Worm (Caenorhabditis elegans) whole organism, mixed stage, embryonic: ENCODE results near the gene acr-20.

Experiments used
- M03D4.4 ChIP-seq: sonication (generic microtip); optimal IDR thresholded peaks from 2 replicates; lab custom pipeline; 2017; ENCODE audit warnings: mild to moderate bottlenecking, missing genetic modification characterization, missing compliant biosample characterization
- bed-3 ChIP-seq: fragments of 200-800 bp; sonication (Bioruptor generic); optimal IDR thresholded peaks from 3 replicates; lab custom pipeline; 2018; ENCODE audit warnings: mild to moderate bottlenecking, missing genetic modification characterization, moderate library complexity, missing compliant biosample characterization
- blmp-1 ChIP-seq: fragments of 150-350 bp; optimal IDR thresholded peaks from 2 replicates; lab custom pipeline; 2014; ENCODE audit warnings: missing biosample characterization, missing genetic modification characterization
- ceh-39 ChIP-seq: fragments of 150-350 bp; optimal IDR thresholded peaks from 2 replicates; lab custom pipeline; 2014; ENCODE audit warnings: missing biosample characterization, missing genetic modification characterization
- ceh-43 ChIP-seq: fragments of 200-800 bp; sonication (Bioruptor generic); optimal IDR thresholded peaks from 2 replicates; lab custom pipeline; 2018; ENCODE audit warnings: mild to moderate bottlenecking, missing genetic modification characterization, moderate library complexity, missing compliant biosample characterization
- ceh-83 ChIP-seq: fragments of 200-800 bp; sonication (Bioruptor generic); optimal IDR thresholded peaks from 2 replicates; lab custom pipeline; 2018; ENCODE audit warnings: mild to moderate bottlenecking, missing genetic modification characterization, missing compliant biosample characterization
- ces-1 ChIP-seq: fragments of 150-350 bp; optimal IDR thresholded peaks from 2 replicates; lab custom pipeline; 2014; ENCODE audit warnings: missing biosample characterization, missing genetic modification reagents, missing genetic modification characterization
- cnd-1 ChIP-seq: fragments of 200-800 bp; sonication (Bioruptor generic); optimal IDR thresholded peaks from 2 replicates; lab custom pipeline; 2018; ENCODE audit warnings: mild to moderate bottlenecking, missing genetic modification characterization, missing compliant biosample characterization
- drap-1 ChIP-seq: fragments of 200-800 bp; sonication (Bioruptor generic); optimal IDR thresholded peaks from 3 replicates; lab custom pipeline; 2018; ENCODE audit warnings: mild to moderate bottlenecking, missing genetic modification characterization, missing compliant biosample characterization
- elt-1 ChIP-seq: sonication (generic microtip); optimal IDR thresholded peaks from 2 replicates; lab custom pipeline; 2017; ENCODE audit warnings: missing genetic modification characterization, mild to moderate bottlenecking, missing compliant biosample characterization, antibody characterized with exemption, moderate library complexity, borderline replicate concordance; ENCODE audit not compliant: insufficient read depth
- elt-3 ChIP-seq: fragments of 150-350 bp; optimal IDR thresholded peaks from 2 replicates; lab custom pipeline; 2014; ENCODE audit warnings: missing biosample characterization, missing genetic modification characterization
- flh-1 ChIP-seq: fragments of 200-800 bp; sonication (Bioruptor generic); optimal IDR thresholded peaks from 2 replicates; lab custom pipeline; 2018; ENCODE audit warnings: mild to moderate bottlenecking, missing genetic modification characterization, moderate library complexity, missing compliant biosample characterization
- ham-2 ChIP-seq: fragments of 200-800 bp; sonication (Bioruptor generic); optimal IDR thresholded peaks from 2 replicates; lab custom pipeline; 2018; ENCODE audit warnings: mild to moderate bottlenecking, missing genetic modification characterization, missing compliant biosample characterization
- hlh-1 ChIP-seq: fragments of 150-350 bp; optimal IDR thresholded peaks from 2 replicates; lab custom pipeline; 2014; ENCODE audit warnings: missing biosample characterization, missing genetic modification reagents, missing genetic modification characterization
- lin-13 ChIP-seq: fragments of 150-350 bp; optimal IDR thresholded peaks from 2 replicates; lab custom pipeline; 2014; ENCODE audit warnings: missing biosample characterization, missing genetic modification characterization
- lin-32 ChIP-seq: fragments of 200-800 bp; sonication (Bioruptor generic); optimal IDR thresholded peaks from 2 replicates; lab custom pipeline; 2018; ENCODE audit warnings: mild to moderate bottlenecking, missing genetic modification characterization, missing compliant biosample characterization
- lsy-2 ChIP-seq: fragments of 150-350 bp; optimal IDR thresholded peaks from 2 replicates; lab custom pipeline; 2014; ENCODE audit warnings: missing biosample characterization, missing genetic modification characterization
- mab-5 ChIP-seq: fragments of 150-350 bp; optimal IDR thresholded peaks from 2 replicates; lab custom pipeline; 2014; ENCODE audit warnings: missing biosample characterization, missing genetic modification characterization
- mep-1 ChIP-seq: fragments of 150-350 bp; optimal IDR thresholded peaks from 2 replicates; lab custom pipeline; 2017; ENCODE audit warnings: missing biosample characterization, missing genetic modification reagents, missing genetic modification characterization, inconsistent platforms
- mls-2 ChIP-seq: sonication (generic microtip); optimal IDR thresholded peaks from 2 replicates; lab custom pipeline; 2016; ENCODE audit warnings: mild to moderate bottlenecking, missing genetic modification characterization, moderate library complexity, missing compliant biosample characterization
- nhr-12 ChIP-seq: fragments of 150-350 bp; optimal IDR thresholded peaks from 2 replicates; lab custom pipeline; 2014; ENCODE audit warnings: missing biosample characterization, missing genetic modification characterization
- nhr-2 ChIP-seq: fragments of 150-350 bp; optimal IDR thresholded peaks from 2 replicates; lab custom pipeline; 2014; ENCODE audit warnings: missing biosample characterization, missing genetic modification characterization
- nhr-237 ChIP-seq: fragments of 150-350 bp; optimal IDR thresholded peaks from 2 replicates; lab custom pipeline; 2014; ENCODE audit warnings: missing biosample characterization, missing genetic modification characterization
- nhr-28 ChIP-seq: fragments of 150-350 bp; optimal IDR thresholded peaks from 2 replicates; lab custom pipeline; 2014; ENCODE audit warnings: missing biosample characterization, missing genetic modification characterization
- nhr-76 ChIP-seq: sonication (generic microtip); optimal IDR thresholded peaks from 2 replicates; lab custom pipeline; 2017; ENCODE audit warnings: missing biosample characterization, missing genetic modification characterization
- pha-4 ChIP-seq: fragments of 150-350 bp; optimal IDR thresholded peaks from 2 replicates; lab custom pipeline; 2018; ENCODE audit warnings: missing biosample characterization, missing genetic modification reagents, missing genetic modification characterization
- sem-2 ChIP-seq: fragments of 200-800 bp; sonication (Bioruptor generic); optimal IDR thresholded peaks from 2 replicates; lab custom pipeline; 2018; ENCODE audit warnings: mild to moderate bottlenecking, missing genetic modification characterization, missing compliant biosample characterization
- snpc-4 ChIP-seq: fragments of 150-350 bp; optimal IDR thresholded peaks from 2 replicates; lab custom pipeline; 2014; ENCODE audit warnings: missing biosample characterization, missing genetic modification characterization
- sptf-1 ChIP-seq: sonication (generic microtip); optimal IDR thresholded peaks from 2 replicates; lab custom pipeline; 2017; ENCODE audit warnings: mild to moderate bottlenecking, missing genetic modification characterization, moderate library complexity, missing compliant biosample characterization
- tbx-8 ChIP-seq: fragments of 200-800 bp; sonication (Bioruptor generic); optimal IDR thresholded peaks from 2 replicates; lab custom pipeline; 2018; ENCODE audit warnings: mild to moderate bottlenecking, missing genetic modification characterization, moderate library complexity, missing compliant biosample characterization
- unc-120 ChIP-seq: sonication (generic microtip); optimal IDR thresholded peaks from 2 replicates; lab custom pipeline; 2017; ENCODE audit warnings: missing genetic modification characterization, missing compliant biosample characterization; ENCODE audit not compliant: poor library complexity, severe bottlenecking
- unc-39 ChIP-seq: fragments of 150-350 bp; optimal IDR thresholded peaks from 2 replicates; lab custom pipeline; 2014; ENCODE audit warnings: missing biosample characterization, missing genetic modification characterization
- unc-62 ChIP-seq: fragments of 150-350 bp; optimal IDR thresholded peaks from 2 replicates; lab custom pipeline; 2014; ENCODE audit warnings: missing biosample characterization, missing genetic modification reagents, missing genetic modification characterization
- zip-8 ChIP-seq: fragments of 150-350 bp; optimal IDR thresholded peaks from 2 replicates; lab custom pipeline; 2014; ENCODE audit warnings: missing biosample characterization, missing genetic modification characterization
- ztf-11 ChIP-seq: fragments of 150-350 bp; optimal IDR thresholded peaks from 2 replicates; lab custom pipeline; 2014; ENCODE audit warnings: missing biosample characterization, missing genetic modification characterization

Gene acr-20

ce11 chrII:14361719-14362118 is 16.0 kb downstream of the acr-20 start, which contains the start of gene tebp-1:
TSS of gene tebp-1 (plus strand) at chrII:14362019.
- no peak for TF ChIP-seq elt-1
- no peak for TF ChIP-seq flh-1 (GFP tag; lab: Kevin White, UChicago)
- no peak for TF ChIP-seq drap-1 (GFP tag; lab: Kevin White, UChicago)
- no peak for TF ChIP-seq ceh-39 (tag; lab: Kevin White, UChicago)
- no peak for TF ChIP-seq bed-3 (GFP tag; lab: Kevin White, UChicago)
- TF ChIP-seq sptf-1 (tag; lab: Kevin White, UChicago): no peak
- TF ChIP-seq tbx-8: no peak
- no peak for TF ChIP-seq elt-3 (tag; lab: Kevin White, UChicago)

ce11 chrII:14360675-14361074 is 17.0 kb downstream of the acr-20 start:
- TF ChIP-seq nhr-28 (tag; lab: Kevin White, UChicago): no peak
- TF ChIP-seq drap-1 (GFP tag; lab: Kevin White, UChicago): no peak
- no peak for TF ChIP-seq mls-2
- TF ChIP-seq nhr-2 (tag; lab: Kevin White, UChicago): no peak
- TF ChIP-seq unc-39 (tag; lab: Kevin White, UChicago): no peak
- no peak for TF ChIP-seq cnd-1 (tag; lab: Kevin White, UChicago)
- no peak for TF ChIP-seq ztf-11 (tag; lab: Kevin White, UChicago)
- no peak for TF ChIP-seq lin-13
- no peak for TF ChIP-seq mep-1 (tag; lab: Kevin White, UChicago)
- no peak for TF ChIP-seq lin-32 (GFP tag; lab: Kevin White, UChicago)
- TF ChIP-seq unc-62: no peak
- no peak for TF ChIP-seq ceh-39 (tag; lab: Kevin White, UChicago)
- TF ChIP-seq elt-1: no peak
- TF ChIP-seq sem-2 (GFP tag; lab: Kevin White, UChicago): no peak
- TF ChIP-seq lsy-2 (tag; lab: Kevin White, UChicago): no peak
- TF ChIP-seq ceh-43 (GFP tag; lab: Kevin White, UChicago): no peak

- no peak for TF ChIP-seq hlh-1
- no peak for TF ChIP-seq ham-2
- TF ChIP-seq mep-1 (tag; lab: Kevin White, UChicago): no peak
- no peak for TF ChIP-seq nhr-28 (tag; lab: Kevin White, UChicago)
- no peak for TF ChIP-seq flh-1 (GFP tag; lab: Kevin White, UChicago)
- no peak for TF ChIP-seq lin-13
- TF ChIP-seq mab-5 (tag; lab: Kevin White, UChicago): no peak
- no peak for TF ChIP-seq elt-1
- TF ChIP-seq sem-2 (GFP tag; lab: Kevin White, UChicago): no peak
- no peak for TF ChIP-seq unc-39 (tag; lab: Kevin White, UChicago)
- TF ChIP-seq lin-32 (GFP tag; lab: Kevin White, UChicago): no peak
- no peak for TF ChIP-seq M03D4.4 (tag; lab: Kevin White, UChicago)
- TF ChIP-seq ztf-11 (tag; lab: Kevin White, UChicago): no peak
- TF ChIP-seq ces-1 (GFP tag; lab: Kevin White, UChicago): no peak
- no peak for TF ChIP-seq sptf-1 (tag; lab: Kevin White, UChicago)
- TF ChIP-seq drap-1 (GFP tag; lab: Kevin White, UChicago): no peak
- TF ChIP-seq ceh-39 (tag; lab: Kevin White, UChicago): no peak
- no peak for TF ChIP-seq mls-2
- no peak for TF ChIP-seq ceh-43 (GFP tag; lab: Kevin White, UChicago)
- TF ChIP-seq zip-8 (tag; lab: Kevin White, UChicago): no peak
- TF ChIP-seq, all 35 proteins: peak for 0
Observed at ce11 chrII:14359007-14359406, 18.7 kb downstream of the acr-20 start.

ce11 chrII:14357936-14358416 is 19.7 kb downstream of the acr-20 start, which contains the start of the genes agl-1 and pfs-2:
TSS of gene agl-1 (minus strand) at chrII:14358113.
TSS of gene pfs-2 (plus strand) at chrII:14358366.
- TF ChIP-seq nhr-76 (tag; lab: Kevin White, UChicago) (no peak), ceh-83 (GFP tag; lab: Kevin White, UChicago) (no peak), mls-2 (peak; percentile 35), unc-62 (no peak), ceh-39 (tag; lab: Kevin White, UChicago) (peak; percentile 72), ceh-43 (GFP tag; lab: Kevin White, UChicago) (peak; percentile 46), elt-3 (tag; lab: Kevin White, UChicago) (no peak), unc-39 (tag; lab: Kevin White, UChicago) (no peak), mab-5 (tag; lab: Kevin White, UChicago) (no peak), hlh-1 (peak; percentile 48), pha-4 (peak; percentile 57), cnd-1 (tag; lab: Kevin White, UChicago) (no peak), sem-2 (GFP tag; lab: Kevin White, UChicago) (no peak), lsy-2 (tag; lab: Kevin White, UChicago) (peak; percentile 85), elt-1 (no peak), lin-32 (GFP tag; lab: Kevin White, UChicago) (no peak), M03D4.4 (tag; lab: Kevin White, UChicago) (peak; percentile 50), drap-1 (GFP tag; lab: Kevin White, UChicago) (no peak), ham-2 (no peak), bed-3 (GFP tag; lab: Kevin White, UChicago) (no peak), ztf-11 (tag; lab: Kevin White, UChicago) (no peak), tbx-8 (no peak), unc-120 (tag; lab: Kevin White, UChicago) (peak; percentile 12), nhr-12 (tag; lab: Kevin White, UChicago) (no peak), mep-1 (tag; lab: Kevin White, UChicago) (peak; percentile 82), sptf-1 (tag; lab: Kevin White, UChicago) (peak; percentile 55), flh-1 (GFP tag; lab: Kevin White, UChicago) (no peak), lin-13 (peak; percentile 49), nhr-28 (tag; lab: Kevin White, UChicago) (no peak), blmp-1 (no peak), snpc-4 (tag; lab: Kevin White, UChicago) (no peak), nhr-237 (tag; lab: Kevin White, UChicago) (peak; percentile 76), nhr-2 (tag; lab: Kevin White, UChicago) (no peak), zip-8 (tag; lab: Kevin White, UChicago) (no peak), ces-1 (GFP tag; lab: Kevin White, UChicago) (peak; percentile 51)
